Worm (Caenorhabditis elegans) whole organism, L4 larva: ENCODE data around the gene W06H8.2.

ENCODE experiments used
- T26A8.4 ChIP-seq: fragments of 200-800 bp; sonication (Bioruptor generic); IDR thresholded peaks from 2 replicates; pipeline ENCODE4 v1.3.6; 2022; ENCODE audit warnings: missing genetic modification characterization, missing compliant biosample characterization
- ZK337.2 ChIP-seq: fragments of 200-800 bp; sonication (Bioruptor generic); IDR thresholded peaks from 2 replicates; pipeline ENCODE4 v1.3.6; 2022; ENCODE audit warnings: missing genetic modification reagents, missing genetic modification characterization, missing compliant biosample characterization
- aly-2 ChIP-seq: sonication (generic microtip); optimal IDR thresholded peaks from 2 replicates; lab custom pipeline; 2018; ENCODE audit warnings: missing biosample characterization, missing genetic modification characterization
- ceh-28 ChIP-seq: fragments of 150-350 bp; optimal IDR thresholded peaks from 2 replicates; lab custom pipeline; 2014; ENCODE audit warnings: missing biosample characterization, missing genetic modification reagents, missing genetic modification characterization
- daf-12 ChIP-seq: fragments of 150-350 bp; optimal IDR thresholded peaks from 2 replicates; lab custom pipeline; 2014; ENCODE audit warnings: missing biosample characterization, missing genetic modification reagents, missing genetic modification characterization
- fkh-10 ChIP-seq: fragments of 150-350 bp; optimal IDR thresholded peaks from 2 replicates; lab custom pipeline; 2014; ENCODE audit warnings: missing biosample characterization, missing genetic modification reagents, missing genetic modification characterization
- fos-1 ChIP-seq: fragments of 150-350 bp; optimal IDR thresholded peaks from 2 replicates; lab custom pipeline; 2014; ENCODE audit warnings: missing biosample characterization, missing genetic modification characterization
- nhr-28 ChIP-seq: fragments of 150-350 bp; optimal IDR thresholded peaks from 2 replicates; lab custom pipeline; 2014; ENCODE audit warnings: missing biosample characterization, missing genetic modification characterization
- nhr-77 ChIP-seq: fragments of 150-350 bp; optimal IDR thresholded peaks from 2 replicates; lab custom pipeline; 2014; ENCODE audit warnings: missing biosample characterization, missing genetic modification characterization
- set-16 ChIP-seq: fragments of 200-800 bp; sonication (Bioruptor generic); IDR thresholded peaks from 2 replicates; pipeline ENCODE4 v1.3.6; 2022; ENCODE audit warnings: missing genetic modification reagents, missing genetic modification characterization, missing compliant biosample characterization
- unc-39 ChIP-seq: sonication (generic microtip); optimal IDR thresholded peaks from 2 replicates; lab custom pipeline; 2017; ENCODE audit warnings: missing biosample characterization, missing genetic modification characterization
- unc-62 ChIP-seq, 3 experiments: fragments of 150-350 bp in 1 of 3; sonication (generic microtip); optimal IDR thresholded peaks in 2 of 3; peaks in 1 of 3; 1 replicate in 1 of 3; 2 replicates in 2 of 3; lab custom pipeline; 2014 to 2017; ENCODE audit warnings: missing biosample characterization in 3 of 3, missing genetic modification characterization in 3 of 3, missing genetic modification reagents in 3 of 3, missing genotype in 1 of 3

DNA sequence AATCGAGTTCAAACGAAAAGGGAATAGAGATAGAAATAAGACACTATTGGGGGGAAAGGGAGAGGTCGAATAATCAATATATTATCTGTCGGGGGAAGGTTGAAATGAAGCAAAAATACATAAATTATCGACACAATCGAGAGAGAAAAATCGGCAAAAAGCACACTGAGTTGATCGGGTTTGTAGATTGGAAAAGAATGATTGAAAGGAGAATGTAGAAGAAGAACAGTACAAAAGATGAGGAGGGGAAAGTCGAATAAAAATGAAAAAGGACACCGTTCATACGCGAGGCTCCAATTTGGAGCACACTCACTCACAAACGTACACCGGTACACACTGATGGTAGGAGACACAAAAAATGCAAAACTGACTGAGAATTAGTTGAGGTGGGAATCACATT, 14.7 kb downstream of the W06H8.2 start:
- TF ChIP-seq aly-2 (tag; lab: Kevin White, UChicago) (no peak), unc-39 (tag; lab: Kevin White, UChicago) (no peak), daf-12 (no peak), fos-1 (tag; lab: Kevin White, UChicago) (peak; percentile 30), fkh-10 (GFP tag; lab: Kevin White, UChicago) (no peak), T26A8.4 (GFP tag; lab: Robert Waterston, UW) (no peak), nhr-77 (tag; lab: Kevin White, UChicago) (no peak), unc-62 (GFP tag; optimal IDR thresholded peaks at IDR 0.05 in 1 of 2; lab: Kevin White, UChicago) (no peak), unc-62 (tag; optimal IDR thresholded peaks at IDR 0.05; lab: Kevin White, UChicago) (no peak), nhr-28 (tag; lab: Kevin White, UChicago) (no peak), ceh-28 (no peak), ZK337.2 (GFP tag; lab: Robert Waterston, UW) (no peak), set-16 (no peak)
